Worm (Caenorhabditis elegans) whole organism, young adult: Measurements from ENCODE around the gene snap-29.

ENCODE experiments used
- B0035.1 ChIP-seq: sonication (generic microtip); optimal IDR thresholded peaks from 2 replicates; lab custom pipeline; 2016; ENCODE audit warnings: missing genetic modification characterization, mild to moderate bottlenecking, missing compliant biosample characterization, missing genotype, missing genetic modification reagents
- C17E4.6 ChIP-seq: fragments of 200-800 bp; sonication (Bioruptor generic); IDR thresholded peaks from 2 replicates; pipeline ENCODE4 v1.3.6; 2022; ENCODE audit warnings: missing genetic modification reagents, missing genetic modification characterization, missing compliant biosample characterization
- F22D6.2 ChIP-seq: sonication (generic microtip); optimal IDR thresholded peaks from 2 replicates; lab custom pipeline; 2016; ENCODE audit warnings: mild to moderate bottlenecking, missing genetic modification characterization, missing compliant biosample characterization
- F23B12.7 ChIP-seq: sonication (generic microtip); optimal IDR thresholded peaks from 2 replicates; lab custom pipeline; 2017; ENCODE audit warnings: missing genetic modification characterization, mild to moderate bottlenecking, missing compliant biosample characterization, antibody characterized with exemption, moderate library complexity; ENCODE audit not compliant: insufficient read depth
- T07F8.4 ChIP-seq: sonication (generic microtip); optimal IDR thresholded peaks from 2 replicates; lab custom pipeline; 2016; ENCODE audit warnings: mild to moderate bottlenecking, missing genetic modification characterization, moderate library complexity, missing compliant biosample characterization
- ZK185.1 ChIP-seq: sonication (generic microtip); optimal IDR thresholded peaks from 2 replicates; lab custom pipeline; 2016; ENCODE audit warnings: mild to moderate bottlenecking, missing genetic modification characterization, missing compliant biosample characterization; ENCODE audit not compliant: poor library complexity, severe bottlenecking
- akir-1 ChIP-seq: fragments of 200-800 bp; sonication (Bioruptor generic); optimal IDR thresholded peaks from 2 replicates; lab custom pipeline; 2018; ENCODE audit warnings: mild to moderate bottlenecking, missing genetic modification characterization, moderate library complexity, missing compliant biosample characterization
- aptf-2 ChIP-seq: fragments of 200-800 bp; sonication (Bioruptor generic); conservative IDR thresholded peaks from 2 replicates; pipeline ENCODE4 v1.3.6; 2022; ENCODE audit warnings: missing genetic modification reagents, missing genetic modification characterization, missing compliant biosample characterization
- attf-3 ChIP-seq: fragments of 200-800 bp; sonication (Bioruptor generic); conservative IDR thresholded peaks from 2 replicates; pipeline ENCODE4 v1.3.6; 2022; ENCODE audit warnings: missing genetic modification reagents, missing genetic modification characterization, missing compliant biosample characterization
- bed-1 ChIP-seq: fragments of 200-800 bp; sonication (Bioruptor generic); IDR thresholded peaks from 2 replicates; pipeline ENCODE4 v1.3.6; 2022; ENCODE audit warnings: missing genetic modification reagents, missing genetic modification characterization, missing compliant biosample characterization
- cebp-1 ChIP-seq, 2 experiments: fragments of 200-800 bp in 1 of 2; sonication (Bioruptor generic) in 1 of 2; sonication (generic microtip) in 1 of 2; IDR thresholded peaks in 1 of 2; optimal IDR thresholded peaks in 1 of 2; 2 replicates each; pipeline versions ENCODE4 v1.3.6 to Lab custom; 2017 to 2022; ENCODE audit warnings: missing compliant biosample characterization in 2 of 2, missing genetic modification characterization in 2 of 2, mild to moderate bottlenecking in 1 of 2, missing genetic modification reagents in 1 of 2, moderate library complexity in 1 of 2
- ceh-27 ChIP-seq: fragments of 200-800 bp; sonication (Bioruptor generic); optimal IDR thresholded peaks from 2 replicates; lab custom pipeline; 2018; ENCODE audit warnings: mild to moderate bottlenecking, missing genetic modification characterization, moderate library complexity, missing compliant biosample characterization
- ceh-58 ChIP-seq: fragments of 200-800 bp; sonication (Bioruptor generic); IDR thresholded peaks from 2 replicates; pipeline ENCODE4 v1.3.6; 2022; ENCODE audit warnings: missing genetic modification characterization, missing compliant biosample characterization
- ceh-91 ChIP-seq: fragments of 200-800 bp; sonication (Bioruptor generic); IDR thresholded peaks from 2 replicates; pipeline ENCODE4 v1.3.6; 2022; ENCODE audit warnings: missing genetic modification reagents, missing genetic modification characterization, missing compliant biosample characterization
- dox-1 ChIP-seq: fragments of 200-800 bp; sonication (Bioruptor generic); IDR thresholded peaks from 2 replicates; pipeline ENCODE4 v1.3.6; 2022; ENCODE audit warnings: missing genetic modification reagents, missing genetic modification characterization, missing compliant biosample characterization
- dpff-1 ChIP-seq: sonication (generic microtip); optimal IDR thresholded peaks from 2 replicates; lab custom pipeline; 2017; ENCODE audit warnings: mild to moderate bottlenecking, missing genetic modification characterization, missing compliant biosample characterization
- efl-1 ChIP-seq: fragments of 150-350 bp; optimal IDR thresholded peaks from 2 replicates; lab custom pipeline; 2014; ENCODE audit warnings: missing biosample characterization, missing genetic modification reagents, missing genetic modification characterization
- egl-44 ChIP-seq: fragments of 200-800 bp; sonication (Bioruptor generic); IDR thresholded peaks from 2 replicates; pipeline ENCODE4 v1.3.6; 2022; ENCODE audit warnings: missing genetic modification reagents, missing genetic modification characterization, missing compliant biosample characterization
- ekl-4 ChIP-seq: fragments of 200-800 bp; sonication (Bioruptor generic); IDR thresholded peaks from 2 replicates; pipeline ENCODE4 v1.3.6; 2022; ENCODE audit warnings: missing genetic modification reagents, missing genetic modification characterization, missing compliant biosample characterization
- hmg-1.2 ChIP-seq: fragments of 200-800 bp; sonication (Bioruptor generic); IDR thresholded peaks from 2 replicates; pipeline ENCODE4 v1.3.6; 2022; ENCODE audit warnings: missing genetic modification reagents, missing genetic modification characterization, missing compliant biosample characterization
- hmg-20 ChIP-seq: fragments of 200-800 bp; sonication (Bioruptor generic); IDR thresholded peaks from 2 replicates; pipeline ENCODE4 v1.3.6; 2022; ENCODE audit warnings: missing genetic modification reagents, missing genetic modification characterization, missing compliant biosample characterization
- hrde-1 ChIP-seq: sonication (generic microtip); optimal IDR thresholded peaks from 2 replicates; lab custom pipeline; 2016; ENCODE audit warnings: missing genetic modification characterization, mild to moderate bottlenecking, missing compliant biosample characterization, moderate library complexity, missing genotype, missing genetic modification reagents, borderline replicate concordance
- lag-1 ChIP-seq: fragments of 200-800 bp; sonication (Bioruptor generic); IDR thresholded peaks from 2 replicates; pipeline ENCODE4 v1.3.6; 2022; ENCODE audit warnings: missing genetic modification reagents, missing genetic modification characterization, missing compliant biosample characterization
- let-607 ChIP-seq, 2 experiments: fragments of 200-800 bp in 1 of 2; sonication (Bioruptor generic) in 1 of 2; sonication (generic microtip) in 1 of 2; optimal IDR thresholded peaks; 2 replicates each; lab custom pipeline; 2016 to 2018; ENCODE audit warnings: mild to moderate bottlenecking in 2 of 2, missing compliant biosample characterization in 2 of 2, missing genetic modification characterization in 2 of 2, moderate library complexity in 2 of 2, missing genotype in 1 of 2
- lin-26 ChIP-seq: fragments of 200-800 bp; sonication (Bioruptor generic); IDR thresholded peaks from 2 replicates; pipeline ENCODE4 v1.3.6; 2022; ENCODE audit warnings: missing genetic modification reagents, missing genetic modification characterization, missing compliant biosample characterization
- lsl-1 ChIP-seq: fragments of 200-800 bp; sonication (Bioruptor generic); optimal IDR thresholded peaks from 2 replicates; lab custom pipeline; 2018; ENCODE audit warnings: mild to moderate bottlenecking, missing genetic modification characterization, moderate library complexity, missing compliant biosample characterization
- lsy-27 ChIP-seq: sonication (generic microtip); optimal IDR thresholded peaks from 2 replicates; lab custom pipeline; 2017; ENCODE audit warnings: missing genetic modification characterization, mild to moderate bottlenecking, missing compliant biosample characterization, antibody characterized with exemption, missing genotype, borderline replicate concordance; ENCODE audit not compliant: insufficient read depth
- madf-6 ChIP-seq: fragments of 200-800 bp; sonication (Bioruptor generic); IDR thresholded peaks from 2 replicates; pipeline ENCODE4 v1.3.6; 2022; ENCODE audit warnings: missing genetic modification reagents, missing genetic modification characterization, missing compliant biosample characterization
- mel-28 ChIP-seq: sonication (generic microtip); optimal IDR thresholded peaks from 2 replicates; lab custom pipeline; 2016; ENCODE audit warnings: borderline replicate concordance, mild to moderate bottlenecking, missing genetic modification characterization, missing compliant biosample characterization
- nhr-80 ChIP-seq: sonication (generic microtip); optimal IDR thresholded peaks from 2 replicates; lab custom pipeline; 2016; ENCODE audit warnings: missing genetic modification characterization, missing compliant biosample characterization
- repo-1 ChIP-seq: sonication (generic microtip); optimal IDR thresholded peaks from 2 replicates; lab custom pipeline; 2017; ENCODE audit warnings: mild to moderate bottlenecking, missing genetic modification characterization, missing compliant biosample characterization
- rpc-1 ChIP-seq, 2 experiments: fragments of 150-350 bp in 1 of 2; sonication (generic microtip) in 1 of 2; optimal IDR thresholded peaks; 2 replicates each; lab custom pipeline; 2014 to 2018; ENCODE audit warnings: missing biosample characterization in 1 of 2, missing genetic modification characterization in 1 of 2, missing genetic modification reagents in 1 of 2, missing genotype in 1 of 2
- sdz-38 ChIP-seq: sonication (generic microtip); optimal IDR thresholded peaks from 2 replicates; lab custom pipeline; 2016; ENCODE audit warnings: missing genotype, missing genetic modification characterization, missing compliant biosample characterization
- snpc-4 ChIP-seq, 5 experiments: fragments of 150-350 bp in 1 of 5; sonication (generic microtip) in 4 of 5; optimal IDR thresholded peaks; 2 replicates each; lab custom pipeline; 2014 to 2018; ENCODE audit warnings: missing genetic modification characterization in 5 of 5, missing biosample characterization in 3 of 5, antibody characterized with exemption in 2 of 5, mild to moderate bottlenecking in 2 of 5, missing compliant biosample characterization in 2 of 5, missing genotype in 2 of 5, moderate library complexity in 2 of 5, missing genetic modification reagents in 1 of 5
- somi-1 ChIP-seq: fragments of 200-800 bp; sonication (Bioruptor generic); optimal IDR thresholded peaks from 2 replicates; lab custom pipeline; 2018; ENCODE audit warnings: mild to moderate bottlenecking, missing genetic modification characterization, missing compliant biosample characterization
- unc-130 ChIP-seq: sonication (generic microtip); optimal IDR thresholded peaks from 2 replicates; lab custom pipeline; 2016; ENCODE audit warnings: missing genetic modification reagents, missing genetic modification characterization, missing compliant biosample characterization
- zfh-2 ChIP-seq: fragments of 200-800 bp; sonication (Bioruptor generic); conservative IDR thresholded peaks from 2 replicates; pipeline ENCODE4 v1.3.6; 2022; ENCODE audit warnings: missing genetic modification reagents, missing genetic modification characterization, missing compliant biosample characterization
- zim-3 ChIP-seq: sonication (generic microtip); optimal IDR thresholded peaks from 2 replicates; lab custom pipeline; 2017; ENCODE audit warnings: mild to moderate bottlenecking, missing genetic modification characterization, moderate library complexity, missing compliant biosample characterization
- ztf-22 ChIP-seq: fragments of 200-800 bp; sonication (Bioruptor generic); optimal IDR thresholded peaks from 2 replicates; lab custom pipeline; 2018; ENCODE audit warnings: mild to moderate bottlenecking, missing genetic modification characterization, moderate library complexity, missing compliant biosample characterization
- ztf-25 ChIP-seq: fragments of 200-800 bp; sonication (Bioruptor generic); IDR thresholded peaks from 2 replicates; pipeline ENCODE4 v1.3.6; 2022; ENCODE audit warnings: missing genetic modification reagents, missing genetic modification characterization, missing compliant biosample characterization
- ztf-26 ChIP-seq: sonication (generic microtip); optimal IDR thresholded peaks from 2 replicates; lab custom pipeline; 2017; ENCODE audit warnings: missing genetic modification characterization, missing compliant biosample characterization
- ztf-3 ChIP-seq: fragments of 200-800 bp; sonication (Bioruptor generic); optimal IDR thresholded peaks from 2 replicates; lab custom pipeline; 2018; ENCODE audit warnings: mild to moderate bottlenecking, missing genetic modification characterization, missing compliant biosample characterization

Gene snap-29

DNA sequence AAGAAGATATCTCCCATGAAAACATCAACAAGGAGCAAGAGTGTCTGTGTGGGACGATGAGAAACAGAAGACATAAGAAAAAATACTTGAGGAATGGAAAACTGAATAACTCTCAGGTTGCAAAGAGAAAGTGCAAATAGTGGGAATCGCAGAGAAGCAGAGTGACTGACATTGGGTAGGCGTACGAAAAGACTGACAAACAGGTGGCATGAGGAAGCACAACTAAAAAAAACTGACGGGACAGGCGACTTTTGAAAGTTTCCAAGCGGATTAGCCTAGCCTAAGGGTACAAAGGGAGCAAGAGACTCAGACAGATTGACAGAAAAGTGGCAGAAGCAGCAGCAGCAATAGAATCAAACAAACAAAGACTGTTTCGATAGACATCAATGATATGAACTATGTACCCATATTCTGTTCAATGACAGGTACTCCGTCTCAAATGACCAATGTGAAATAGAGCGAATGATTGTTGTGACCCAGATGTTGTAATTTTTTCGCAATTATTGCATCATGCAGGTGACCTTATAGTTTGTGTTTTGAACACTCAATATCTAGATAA, 41.6 kb upstream of the snap-29 start (continued):
- TF ChIP-seq ceh-91 (GFP tag; lab: Robert Waterston, UW) (no peak), attf-3 (GFP tag; lab: Robert Waterston, UW) (no peak), ztf-3 (GFP tag; lab: Kevin White, UChicago) (no peak), zfh-2 (GFP tag; lab: Robert Waterston, UW) (no peak), dpff-1 (tag; lab: Kevin White, UChicago) (no peak), lin-26 (no peak), zim-3 (tag; lab: Kevin White, UChicago) (no peak), aptf-2 (no peak), ceh-58 (GFP tag; lab: Robert Waterston, UW) (no peak), madf-6 (peak; percentile 41; the same call in 1 of the 2 replicates), sdz-38 (tag; lab: Kevin White, UChicago) (no peak), ceh-27 (GFP tag; lab: Kevin White, UChicago) (no peak), akir-1 (GFP tag; lab: Kevin White, UChicago) (no peak), lag-1 (no peak), let-607 (tag; optimal IDR thresholded peaks at IDR 0.05; lab: Kevin White, UChicago) (no peak), nhr-80 (peak; percentile 66), egl-44 (no peak), ztf-22 (GFP tag; lab: Kevin White, UChicago) (no peak), snpc-4 (GFP tag; optimal IDR thresholded peaks at IDR 0.05; lab: Kevin White, UChicago) (no peak), snpc-4 (tag; optimal IDR thresholded peaks at IDR 0.05; lab: Kevin White, UChicago) (peak in 1 of 4 experiments; percentile 1), mel-28 (tag; lab: Kevin White, UChicago) (no peak), T07F8.4 (tag; lab: Kevin White, UChicago) (no peak), F22D6.2 (peak; percentile 8), bed-1 (GFP tag; lab: Robert Waterston, UW) (no peak), lsl-1 (GFP tag; lab: Kevin White, UChicago) (no peak)
- TF ChIP-seq, all 124 proteins: peak for 12

DNA sequence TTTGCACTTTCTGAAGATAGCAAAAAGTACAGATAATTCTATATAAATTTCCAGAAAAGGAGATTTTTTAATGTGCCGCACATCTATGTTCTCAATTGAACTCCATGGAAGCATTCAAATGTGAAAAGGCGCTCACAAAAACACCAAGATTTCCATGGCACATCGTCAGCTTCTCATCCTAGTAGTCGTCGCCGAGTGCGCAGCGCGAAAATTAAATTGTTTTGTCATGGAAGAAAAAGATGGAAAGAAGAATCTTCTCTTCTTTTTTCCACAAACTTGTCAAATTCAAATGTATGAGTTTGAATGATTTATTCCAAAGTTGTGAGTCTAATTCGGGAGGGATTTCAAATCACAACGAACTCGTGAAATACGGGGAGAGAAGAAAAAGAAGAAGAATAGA, 38.7 kb upstream of the snap-29 start:
- TF ChIP-seq bed-1 (GFP tag; lab: Robert Waterston, UW) (no peak), dox-1 (GFP tag; lab: Robert Waterston, UW) (no peak), madf-6 (0 out of 2 replicates have a peak, but pooled peaks have one; percentile 10), lag-1 (no peak), C17E4.6 (GFP tag; lab: Robert Waterston, UW) (no peak), unc-130 (no peak)

ce11 chrIII:8738289-8738688, 37.8 kb upstream of the snap-29 start:
- TF ChIP-seq cebp-1 (GFP tag; IDR thresholded peaks at IDR 0.05; lab: Robert Waterston, UW) (no peak), cebp-1 (tag; optimal IDR thresholded peaks at IDR 0.05; lab: Kevin White, UChicago) (no peak), ztf-26 (no peak), rpc-1 (optimal IDR thresholded peaks at IDR 0.05; lab: Kevin White, UChicago) (no peak), rpc-1 (tag; optimal IDR thresholded peaks at IDR 0.05; lab: Kevin White, UChicago) (no peak), B0035.1 (no peak)

DNA sequence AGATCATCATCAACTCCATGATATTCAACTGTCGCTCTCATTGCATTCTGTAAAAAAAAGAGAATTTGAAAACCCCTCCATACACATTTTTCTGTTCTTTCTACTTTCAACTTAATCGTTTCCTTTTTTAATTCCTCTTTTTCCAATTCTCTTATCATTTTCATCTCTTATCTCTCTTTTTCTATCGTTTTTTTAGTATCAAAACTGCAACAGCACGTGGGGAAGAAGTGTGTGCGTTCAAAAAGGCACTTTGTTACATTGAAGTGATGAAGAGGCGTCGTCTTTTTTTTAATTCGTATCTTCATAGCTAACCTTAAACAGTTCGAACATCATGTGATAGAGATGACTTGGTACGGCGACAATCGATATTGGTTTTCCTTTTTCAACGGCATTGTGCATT, 36.9 kb upstream of the snap-29 start:
- TF ChIP-seq F23B12.7 (tag; lab: Kevin White, UChicago) (peak; percentile 40), ZK185.1 (tag; lab: Kevin White, UChicago) (no peak), lsy-27 (tag; lab: Kevin White, UChicago) (no peak), somi-1 (peak; percentile 73), ztf-25 (GFP tag; lab: Robert Waterston, UW) (no peak), hmg-1.2 (GFP tag; lab: Robert Waterston, UW) (peak; percentile 23; the same call in 1 of the 2 replicates), C17E4.6 (GFP tag; lab: Robert Waterston, UW) (no peak), B0035.1 (no peak), repo-1 (tag; lab: Kevin White, UChicago) (no peak), hrde-1 (tag; lab: Kevin White, UChicago) (no peak), hmg-20 (no peak), cebp-1 (GFP tag; IDR thresholded peaks at IDR 0.05; lab: Robert Waterston, UW) (no peak), cebp-1 (tag; optimal IDR thresholded peaks at IDR 0.05; lab: Kevin White, UChicago) (peak; percentile 47), ekl-4 (GFP tag; lab: Robert Waterston, UW) (0 out of 2 replicates have a peak, but pooled peaks have one; percentile 28), efl-1 (GFP tag; lab: Kevin White, UChicago) (no peak)
